Fruit fly (Drosophila melanogaster) whole organism, embryonic: ENCODE results near the gene Pdcd4.

Experiments
- Antp ChIP-seq: fragments of 200-800 bp; sonication (Bioruptor generic); optimal IDR thresholded peaks from 3 replicates; lab custom pipeline; 2016; ENCODE audit warnings: missing biosample characterization, missing genetic modification characterization
- Awh ChIP-seq: fragments of 200-800 bp; sonication (Bioruptor generic); IDR thresholded peaks from 2 replicates; pipeline ENCODE4, ENCODE4 v1.3.6; 2022; ENCODE audit warnings: missing biosample characterization, missing genetic modification characterization
- B-H2 ChIP-seq: fragments of 200-800 bp; sonication (Bioruptor generic); optimal IDR thresholded peaks from 2 replicates; lab custom pipeline; 2018; ENCODE audit warnings: missing biosample characterization, mild to moderate bottlenecking, missing genetic modification characterization
- CG1024 ChIP-seq: fragments of 200-800 bp; sonication (Bioruptor generic); IDR thresholded peaks from 2 replicates; pipeline ENCODE4 v1.3.6; 2022; ENCODE audit warnings: missing biosample characterization, missing genetic modification characterization
- CG10959 ChIP-seq: fragments of 200-800 bp; sonication (Bioruptor generic); IDR thresholded peaks from 2 replicates; pipeline ENCODE4 v1.3.6; 2022; ENCODE audit warnings: missing biosample characterization, missing genetic modification characterization
- CG11085 ChIP-seq: fragments of 200-800 bp; sonication (Bioruptor generic); IDR thresholded peaks from 2 replicates; pipeline ENCODE4 v1.3.6; 2022; ENCODE audit warnings: missing biosample characterization, missing genetic modification characterization
- CG11695 ChIP-seq: fragments of 200-800 bp; sonication (Bioruptor generic); IDR thresholded peaks from 3 replicates; pipeline ENCODE4 v1.3.6; 2022; ENCODE audit warnings: missing biosample characterization, missing genetic modification characterization
- CG12942 ChIP-seq: fragments of 200-800 bp; sonication (Bioruptor generic); optimal IDR thresholded peaks from 3 replicates; lab custom pipeline; 2016; ENCODE audit warnings: missing biosample characterization, missing genetic modification characterization
- CG13287 ChIP-seq: fragments of 200-800 bp; sonication (Bioruptor generic); IDR thresholded peaks from 2 replicates; pipeline ENCODE4 v1.3.6; 2022; ENCODE audit warnings: missing biosample characterization, missing genetic modification characterization; ENCODE audit not compliant: partially characterized antibody
- CG14441 ChIP-seq: fragments of 200-800 bp; sonication (Bioruptor generic); IDR thresholded peaks from 2 replicates; pipeline ENCODE4 v1.3.6; 2022; ENCODE audit warnings: missing biosample characterization, missing genetic modification characterization
- CG15011 ChIP-seq: fragments of 200-800 bp; sonication (Bioruptor generic); optimal IDR thresholded peaks from 3 replicates; lab custom pipeline; 2018; ENCODE audit warnings: missing biosample characterization, mild to moderate bottlenecking, missing genetic modification characterization
- CG18262 ChIP-seq: fragments of 200-800 bp; optimal IDR thresholded peaks from 3 replicates; lab custom pipeline; 2019; ENCODE audit warnings: missing biosample characterization, mild to moderate bottlenecking, missing genetic modification characterization, moderate library complexity
- CG4424 ChIP-seq: fragments of 200-800 bp; sonication (Bioruptor generic); optimal IDR thresholded peaks from 3 replicates; lab custom pipeline; 2016; ENCODE audit warnings: missing biosample characterization, missing genetic modification characterization
- CG4820 ChIP-seq: fragments of 200-800 bp; sonication (Bioruptor generic); optimal IDR thresholded peaks from 3 replicates; lab custom pipeline; 2016; ENCODE audit warnings: missing biosample characterization, missing genetic modification characterization
- CG5180 ChIP-seq: fragments of 200-800 bp; sonication (Bioruptor generic); optimal IDR thresholded peaks from 3 replicates; lab custom pipeline; 2017; ENCODE audit warnings: missing biosample characterization, missing genetic modification characterization, mild to moderate bottlenecking, moderate library complexity, missing genetic modification reagents
- CG6654 ChIP-seq: fragments of 200-800 bp; sonication (Bioruptor generic); optimal IDR thresholded peaks from 2 replicates; lab custom pipeline; 2017; ENCODE audit warnings: missing biosample characterization, mild to moderate bottlenecking, missing genetic modification characterization
- CG7357 ChIP-seq: fragments of 200-800 bp; sonication (Bioruptor generic); IDR thresholded peaks from 3 replicates; pipeline ENCODE4 v1.3.6; 2022; ENCODE audit warnings: missing biosample characterization, missing genetic modification characterization
- CG8924 ChIP-seq: fragments of 200-800 bp; optimal IDR thresholded peaks from 3 replicates; lab custom pipeline; 2019; ENCODE audit warnings: missing biosample characterization, mild to moderate bottlenecking, missing genetic modification characterization, moderate library complexity
- CG9215 ChIP-seq: fragments of 200-800 bp; sonication (Bioruptor generic); IDR thresholded peaks from 2 replicates; pipeline ENCODE4 v1.3.6; 2022; ENCODE audit warnings: missing biosample characterization, missing genetic modification characterization
- CG9876 ChIP-seq: fragments of 200-800 bp; sonication (Bioruptor generic); optimal IDR thresholded peaks from 2 replicates; lab custom pipeline; 2016; ENCODE audit warnings: missing biosample characterization, missing genetic modification characterization
- CG9932 ChIP-seq: fragments of 200-800 bp; sonication (Bioruptor generic); IDR thresholded peaks from 2 replicates; pipeline ENCODE4 v1.3.6; 2022; ENCODE audit warnings: missing biosample characterization, missing genetic modification characterization
- Chrac-16 ChIP-seq: fragments of 200-800 bp; sonication (Bioruptor generic); optimal IDR thresholded peaks from 3 replicates; lab custom pipeline; 2016; ENCODE audit warnings: missing biosample characterization, missing genetic modification characterization
- CkIIα-i1 ChIP-seq: fragments of 200-800 bp; sonication (Bioruptor generic); IDR thresholded peaks from 2 replicates; pipeline ENCODE4 v1.3.6; 2022; ENCODE audit warnings: missing biosample characterization, missing genetic modification characterization
- D ChIP-seq, 2 experiments: fragments of 200-800 bp in 1 of 2; fragments of >200 bp in 1 of 2; sonication (Bioruptor generic) in 1 of 2; optimal IDR thresholded peaks; 2 replicates in 1 of 2; 3 replicates in 1 of 2; lab custom pipeline; 2017; ENCODE audit warnings: mild to moderate bottlenecking in 1 of 2, missing biosample characterization in 1 of 2, missing genetic modification characterization in 1 of 2, missing genetic modification reagents in 1 of 2
- ERR ChIP-seq: fragments of 200-800 bp; sonication (Bioruptor generic); optimal IDR thresholded peaks from 2 replicates; lab custom pipeline; 2016; ENCODE audit warnings: missing biosample characterization, missing genetic modification characterization
- HLH54F ChIP-seq: fragments of 200-800 bp; sonication (Bioruptor generic); optimal IDR thresholded peaks from 3 replicates; lab custom pipeline; 2016; ENCODE audit warnings: missing biosample characterization, missing genetic modification characterization
- Hand ChIP-seq: fragments of 200-800 bp; sonication (Bioruptor generic); optimal IDR thresholded peaks from 2 replicates; lab custom pipeline; 2017; ENCODE audit warnings: mild to moderate bottlenecking, missing biosample characterization, missing genetic modification reagents, missing genetic modification characterization
- Hr51 ChIP-seq, 2 experiments: fragments of 200-800 bp; sonication (Bioruptor generic); optimal IDR thresholded peaks; 2 replicates in 1 of 2; 3 replicates in 1 of 2; lab custom pipeline; 2016 to 2018; ENCODE audit warnings: missing biosample characterization in 2 of 2, missing genetic modification characterization in 2 of 2, mild to moderate bottlenecking in 1 of 2, moderate library complexity in 1 of 2
- Max ChIP-seq: fragments of 200-800 bp; sonication (Bioruptor generic); optimal IDR thresholded peaks from 2 replicates; lab custom pipeline; 2016; ENCODE audit warnings: missing biosample characterization, mild to moderate bottlenecking, missing genetic modification characterization
- Myb ChIP-seq: fragments of 200-800 bp; sonication (Bioruptor generic); optimal IDR thresholded peaks from 2 replicates; lab custom pipeline; 2016; ENCODE audit warnings: missing biosample characterization, missing genetic modification characterization
- Nf-YA ChIP-seq: fragments of 200-800 bp; sonication (Bioruptor generic); IDR thresholded peaks from 2 replicates; pipeline ENCODE4 v1.3.6; 2022; ENCODE audit warnings: missing biosample characterization, missing genetic modification characterization
- Scr ChIP-seq: fragments of 200-800 bp; sonication (Bioruptor generic); IDR thresholded peaks from 2 replicates; pipeline ENCODE4 v1.3.6; 2022; ENCODE audit warnings: missing biosample characterization, missing genetic modification characterization; ENCODE audit not compliant: partially characterized antibody
- Usf ChIP-seq: fragments of 200-800 bp; sonication (Bioruptor generic); optimal IDR thresholded peaks from 2 replicates; lab custom pipeline; 2017; ENCODE audit warnings: missing genotype, missing biosample characterization, missing genetic modification characterization
- Xrp1 ChIP-seq: fragments of 200-800 bp; sonication (Bioruptor generic); IDR thresholded peaks from 2 replicates; pipeline ENCODE4 v1.3.6; 2022; ENCODE audit warnings: missing biosample characterization, missing genetic modification characterization
- ash1 ChIP-seq: fragments of 200-800 bp; sonication (Bioruptor generic); optimal IDR thresholded peaks from 2 replicates; lab custom pipeline; 2018; ENCODE audit warnings: missing biosample characterization, mild to moderate bottlenecking, missing genetic modification characterization
- bowl ChIP-seq: fragments of 200-800 bp; sonication (Bioruptor generic); IDR thresholded peaks from 2 replicates; pipeline ENCODE4 v1.3.6; 2022; ENCODE audit warnings: missing biosample characterization, missing genetic modification characterization
- cad ChIP-seq: fragments of >200 bp; optimal IDR thresholded peaks from 2 replicates; lab custom pipeline; 2017; ENCODE audit warnings: missing biosample characterization, missing genetic modification characterization
- corto ChIP-seq: fragments of 200-800 bp; sonication (Bioruptor generic); optimal IDR thresholded peaks from 2 replicates; lab custom pipeline; 2016; ENCODE audit warnings: missing biosample characterization, mild to moderate bottlenecking, missing genetic modification characterization, moderate library complexity
- gce ChIP-seq: fragments of 200-800 bp; sonication (Bioruptor generic); IDR thresholded peaks from 3 replicates; pipeline ENCODE4 v1.3.6; 2022; ENCODE audit warnings: missing biosample characterization, missing genetic modification characterization
- gsb-n ChIP-seq: fragments of 200-800 bp; sonication (Bioruptor generic); optimal IDR thresholded peaks from 3 replicates; lab custom pipeline; 2018; ENCODE audit warnings: missing biosample characterization, mild to moderate bottlenecking, missing genetic modification characterization
- hth ChIP-seq: fragments of >200 bp; optimal IDR thresholded peaks from 2 replicates; lab custom pipeline; 2017; ENCODE audit warnings: inconsistent platforms
- inv ChIP-seq: fragments of 200-800 bp; sonication (Bioruptor generic); IDR thresholded peaks from 2 replicates; pipeline ENCODE4 v1.3.6; 2022; ENCODE audit warnings: missing biosample characterization, missing genetic modification characterization; ENCODE audit not compliant: partially characterized antibody
- jigr1 ChIP-seq: fragments of 200-800 bp; sonication (Bioruptor generic); IDR thresholded peaks from 3 replicates; pipeline ENCODE4 v1.3.6; 2022; ENCODE audit warnings: missing biosample characterization, missing genetic modification characterization
- ken ChIP-seq: fragments of 200-800 bp; sonication (Bioruptor generic); IDR thresholded peaks from 3 replicates; pipeline ENCODE4 v1.3.6; 2022; ENCODE audit warnings: missing biosample characterization, missing genetic modification characterization
- lov ChIP-seq, 2 experiments: fragments of 200-800 bp in 1 of 2; fragments of >200 bp in 1 of 2; sonication (Bioruptor generic) in 1 of 2; IDR thresholded peaks in 1 of 2; optimal IDR thresholded peaks in 1 of 2; 2 replicates in 1 of 2; 3 replicates in 1 of 2; pipeline versions ENCODE4 v1.3.6 to Lab custom; 2017 to 2022; ENCODE audit warnings: missing biosample characterization in 1 of 2, missing genetic modification characterization in 1 of 2
- tap ChIP-seq: fragments of 200-800 bp; optimal IDR thresholded peaks from 3 replicates; lab custom pipeline; 2019; ENCODE audit warnings: missing biosample characterization, mild to moderate bottlenecking, missing genetic modification characterization, moderate library complexity
- trem ChIP-seq: fragments of 200-800 bp; optimal IDR thresholded peaks from 3 replicates; lab custom pipeline; 2019; ENCODE audit warnings: missing biosample characterization, mild to moderate bottlenecking, missing genetic modification characterization, moderate library complexity
- yki ChIP-seq: fragments of >200 bp; optimal IDR thresholded peaks from 3 replicates; lab custom pipeline; 2018
- z ChIP-seq: fragments of 200-800 bp; sonication (Bioruptor generic); IDR thresholded peaks from 3 replicates; pipeline ENCODE4 v1.3.6; 2022; ENCODE audit warnings: missing biosample characterization, missing genetic modification characterization
- zen2 ChIP-seq: fragments of 200-800 bp; sonication (Bioruptor generic); IDR thresholded peaks from 3 replicates; pipeline ENCODE4 v1.3.6; 2022; ENCODE audit warnings: missing biosample characterization, missing genetic modification characterization; ENCODE audit not compliant: partially characterized antibody

Gene Pdcd4

dm6 chrX:13740062-13740461, 15.1 kb downstream of the Pdcd4 start (continued):
- peak; percentile 61 for TF ChIP-seq CG12942 (GFP tag; lab: Kevin White, UChicago)
- TF ChIP-seq gsb-n, result peak; percentile 1
- no peak for TF ChIP-seq lov (optimal IDR thresholded peaks at IDR 0.05; lab: Kevin White, UChicago)
- peak; percentile 82 for TF ChIP-seq lov (GFP tag; IDR thresholded peaks at IDR 0.05; lab: Robert Waterston, UW)
- peak; percentile 35 for TF ChIP-seq CG18262 (tag; lab: Kevin White, UChicago)
- TF ChIP-seq CkIIα-i1 (GFP tag; lab: Robert Waterston, UW), result no peak
- peak; percentile 61; the same call in 1 of the 2 replicates for TF ChIP-seq CG10959 (GFP tag; lab: Robert Waterston, UW)
- peak; percentile 67 for TF ChIP-seq tap
- TF ChIP-seq CG7357 (GFP tag; lab: Robert Waterston, UW), result 0 out of 3 replicates have a peak, but pooled peaks have one; percentile 46
- peak; percentile 72; the same call in 1 of the 3 replicates for TF ChIP-seq CG11695 (GFP tag; lab: Robert Waterston, UW)
- peak; percentile 53; the same call in 1 of the 3 replicates for TF ChIP-seq z
- TF ChIP-seq trem (tag; lab: Kevin White, UChicago), result no peak
- no peak for TF ChIP-seq CG13287 (GFP tag; lab: Robert Waterston, UW)
- no peak for TF ChIP-seq cad (GFP tag; lab: Kevin White, UChicago)
- no peak for TF ChIP-seq hth
- no peak for TF ChIP-seq ERR (GFP tag; lab: Kevin White, UChicago)
- peak; percentile 74 for TF ChIP-seq bowl
- TF ChIP-seq CG14441, result peak; percentile 80
- TF ChIP-seq Chrac-16 (GFP tag; lab: Kevin White, UChicago), result peak; percentile 75
- peak; percentile 74 for TF ChIP-seq CG11085
- TF ChIP-seq jigr1 (GFP tag; lab: Robert Waterston, UW), result peak; percentile 24; the same call in 1 of the 3 replicates
- TF ChIP-seq CG15011 (GFP tag; lab: Kevin White, UChicago), result peak; percentile 45
- TF ChIP-seq gce (GFP tag; lab: Robert Waterston, UW), result peak; percentile 72; the same call in 1 of the 3 replicates
- TF ChIP-seq CG4820 (GFP tag; lab: Kevin White, UChicago), result peak; percentile 55
- peak; percentile 88 for TF ChIP-seq B-H2 (GFP tag; lab: Kevin White, UChicago)
- peak; percentile 84 for TF ChIP-seq HLH54F
- TF ChIP-seq ken (GFP tag; lab: Robert Waterston, UW), result peak; percentile 82
- TF ChIP-seq Antp (GFP tag; lab: Kevin White, UChicago), result peak; percentile 92
- peak; percentile 58 for TF ChIP-seq Myb (GFP tag; lab: Kevin White, UChicago)
- no peak for TF ChIP-seq D (optimal IDR thresholded peaks at IDR 0.05; lab: Kevin White, UChicago)
- TF ChIP-seq D (GFP tag; optimal IDR thresholded peaks at IDR 0.05; lab: Kevin White, UChicago), result peak; percentile 45
- TF ChIP-seq Hr51 (GFP tag; optimal IDR thresholded peaks at IDR 0.05; lab: Kevin White, UChicago), result peak; percentile 62 to 72
- TF ChIP-seq CG6654 (GFP tag; lab: Kevin White, UChicago), result peak; percentile 11
- peak; percentile 60 for TF ChIP-seq CG9876 (GFP tag; lab: Kevin White, UChicago)
- TF ChIP-seq Usf (GFP tag; lab: Kevin White, UChicago), result peak; percentile 65
- peak; percentile 61 for TF ChIP-seq CG8924 (tag; lab: Kevin White, UChicago)
- no peak for TF ChIP-seq Max (GFP tag; lab: Kevin White, UChicago)
- TF ChIP-seq CG9215, result peak; percentile 73
- TF ChIP-seq zen2, result no peak
- TF ChIP-seq ash1, result peak; percentile 78
- TF ChIP-seq yki, result no peak
- no peak for TF ChIP-seq corto (GFP tag; lab: Kevin White, UChicago)
- TF ChIP-seq Hand (GFP tag; lab: Kevin White, UChicago), result peak; percentile 54
- no peak for TF ChIP-seq Scr (GFP tag; lab: Robert Waterston, UW)
- peak; percentile 74 for TF ChIP-seq CG1024 (GFP tag; lab: Robert Waterston, UW)
- peak; percentile 33; the same call in 1 of the 2 replicates for TF ChIP-seq Nf-YA
- peak; percentile 58 for TF ChIP-seq CG4424 (GFP tag; lab: Kevin White, UChicago)
- peak; percentile 46; the same call in 1 of the 2 replicates for TF ChIP-seq Awh (GFP tag; lab: Robert Waterston, UW)
- peak; percentile 86 for TF ChIP-seq Xrp1 (GFP tag; lab: Robert Waterston, UW)
- TF ChIP-seq CG5180, result peak; percentile 67
- no peak for TF ChIP-seq inv (GFP tag; lab: Robert Waterston, UW)
- peak; percentile 89 for TF ChIP-seq CG9932 (GFP tag; lab: Robert Waterston, UW)
